Fruit fly (Drosophila melanogaster) Kc167 (cell line): ENCODE results near the gene CG6067.
"Not testable (repeated sequence)": the region's sequence is repeated elsewhere in the genome, so short reads cannot be mapped to it uniquely, and the experiment has no call there.

Experiments
- Myc ChIP-seq: fragments of >200 bp; optimal IDR thresholded peaks from 2 replicates; lab custom pipeline; 2017; ENCODE audit warnings: missing external identifiers
- Sin3A ChIP-seq: fragments of >200 bp; optimal IDR thresholded peaks from 2 replicates; lab custom pipeline; 2018; ENCODE audit warnings: missing external identifiers
- h ChIP-seq: fragments of >200 bp; optimal IDR thresholded peaks from 3 replicates; lab custom pipeline; 2018; ENCODE audit warnings: missing external identifiers
- insv ChIP-seq: fragments of >200 bp; optimal IDR thresholded peaks from 3 replicates; lab custom pipeline; 2018; ENCODE audit warnings: missing external identifiers
- psq ChIP-seq: fragments of >200 bp; optimal IDR thresholded peaks from 2 replicates; lab custom pipeline; 2017; ENCODE audit warnings: missing external identifiers
- ttk ChIP-seq: sonication (Bioruptor generic); optimal IDR thresholded peaks from 2 replicates; lab custom pipeline; 2017; ENCODE audit warnings: missing external identifiers

Gene CG6067

DNA sequence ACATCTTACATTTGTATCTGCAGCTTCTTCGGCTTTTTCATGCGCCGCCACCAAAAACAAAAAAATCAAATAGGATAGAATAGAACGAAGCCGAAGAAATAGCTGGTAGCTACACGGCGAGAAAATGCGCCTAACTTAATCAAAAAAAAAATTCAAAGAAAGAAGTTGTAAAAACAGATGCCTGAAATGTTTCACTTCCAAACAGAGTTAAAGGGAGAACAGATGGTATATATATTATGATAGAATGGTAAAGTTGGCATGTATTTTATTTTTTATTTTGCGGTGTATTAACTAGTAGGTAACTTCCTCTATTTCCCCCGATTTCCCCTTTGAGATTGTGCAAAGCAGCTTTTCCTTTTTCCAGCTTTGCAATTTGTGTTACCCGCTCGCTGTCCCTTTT is 31.1 kb upstream of the CG6067 start:
- TF ChIP-seq insv (lab: Kevin White, UChicago): no peak

DNA sequence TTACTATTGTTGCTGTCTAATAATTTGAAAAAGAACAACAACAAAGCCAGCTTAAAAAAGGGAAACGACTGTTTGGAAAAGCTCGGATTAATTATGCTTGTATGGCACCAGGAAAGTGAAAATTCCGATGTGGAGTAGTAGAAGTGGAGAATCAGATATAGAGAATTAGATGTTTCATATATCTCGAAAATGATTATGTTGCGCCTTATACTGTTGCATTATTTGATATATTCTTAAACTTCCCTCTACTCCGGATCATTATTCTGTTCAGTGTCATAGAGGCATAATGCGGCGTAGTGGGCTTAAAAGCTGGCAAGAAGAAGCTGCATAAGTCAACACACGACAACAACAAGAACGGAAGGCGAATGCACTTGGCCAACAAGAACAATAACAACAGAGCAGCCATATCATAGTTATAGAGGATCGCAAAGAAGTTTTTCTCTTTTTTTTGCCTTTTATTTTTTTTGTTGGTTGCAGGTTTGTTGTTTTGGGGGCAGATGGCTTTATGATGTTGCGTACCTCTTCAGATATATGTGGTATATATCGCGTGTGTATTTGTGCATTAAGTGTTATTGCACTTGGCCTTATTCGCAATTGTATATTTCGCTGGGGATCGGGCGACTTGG is 29.5 kb upstream of the CG6067 start:
- TF ChIP-seq Myc (lab: Kevin White, UChicago) (no peak), ttk (no peak), insv (lab: Kevin White, UChicago) (no peak), h (lab: Kevin White, UChicago) (no peak), psq (lab: Kevin White, UChicago) (no peak), Sin3A (no peak)

DNA sequence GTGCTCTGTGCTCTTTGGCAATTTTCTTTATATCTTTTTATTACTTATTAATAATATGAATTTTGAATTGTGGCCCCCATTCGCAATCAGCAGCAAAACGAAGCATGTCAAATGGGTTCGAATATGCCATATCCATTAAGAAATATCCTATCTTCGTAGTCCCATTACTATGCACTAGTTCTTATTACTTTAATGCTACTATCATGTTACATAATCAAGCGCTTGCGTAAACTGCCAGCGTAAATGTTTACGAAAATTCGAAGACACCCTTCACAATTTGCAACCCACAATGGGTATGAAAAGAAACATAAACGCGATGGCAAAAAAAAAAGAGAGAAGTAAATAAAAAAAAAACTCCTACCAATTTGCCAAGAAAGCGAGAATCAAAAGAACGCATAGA is 28.7 kb upstream of the CG6067 start:
- no peak for TF ChIP-seq Sin3A
- no peak for TF ChIP-seq Myc (lab: Kevin White, UChicago)
- TF ChIP-seq psq (lab: Kevin White, UChicago): no peak
- no peak for TF ChIP-seq h (lab: Kevin White, UChicago)
- no peak for TF ChIP-seq insv (lab: Kevin White, UChicago)
- no peak for TF ChIP-seq ttk

DNA sequence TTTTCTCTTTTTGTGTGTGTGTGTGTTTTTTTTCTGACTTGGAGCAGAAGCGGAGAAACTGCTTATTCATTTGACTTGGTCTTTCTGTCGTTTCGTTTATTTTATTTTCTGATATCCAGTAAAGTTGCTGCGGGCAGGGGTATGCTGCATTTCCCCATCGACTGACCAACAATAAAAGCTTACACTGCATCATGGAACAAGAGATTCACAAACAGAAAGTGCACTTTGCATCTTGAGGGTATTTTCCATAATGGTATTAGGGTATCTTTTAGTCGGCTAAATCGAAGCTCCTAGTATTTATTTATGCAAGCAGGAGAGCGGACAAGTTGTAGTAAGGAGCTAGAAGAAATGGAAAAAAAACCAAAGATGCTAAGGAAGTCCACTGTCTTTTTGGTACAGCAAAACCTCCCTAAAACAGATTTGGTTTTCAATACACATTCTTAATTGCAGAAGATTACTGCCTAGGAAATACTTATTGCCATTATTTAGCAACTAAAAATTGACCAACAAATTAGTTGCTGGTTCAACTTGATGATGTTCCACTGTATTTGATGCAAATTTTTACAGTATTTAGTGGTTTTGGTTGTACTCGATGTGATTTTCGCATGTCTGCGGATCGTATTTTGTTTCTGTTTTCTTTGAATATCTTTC is 23.0 kb upstream of the CG6067 start:
- TF ChIP-seq ttk: no peak
- no peak for TF ChIP-seq psq (lab: Kevin White, UChicago)
- no peak for TF ChIP-seq Myc (lab: Kevin White, UChicago)
- no peak for TF ChIP-seq h (lab: Kevin White, UChicago)
- no peak for TF ChIP-seq Sin3A
- TF ChIP-seq insv (lab: Kevin White, UChicago): no peak

DNA sequence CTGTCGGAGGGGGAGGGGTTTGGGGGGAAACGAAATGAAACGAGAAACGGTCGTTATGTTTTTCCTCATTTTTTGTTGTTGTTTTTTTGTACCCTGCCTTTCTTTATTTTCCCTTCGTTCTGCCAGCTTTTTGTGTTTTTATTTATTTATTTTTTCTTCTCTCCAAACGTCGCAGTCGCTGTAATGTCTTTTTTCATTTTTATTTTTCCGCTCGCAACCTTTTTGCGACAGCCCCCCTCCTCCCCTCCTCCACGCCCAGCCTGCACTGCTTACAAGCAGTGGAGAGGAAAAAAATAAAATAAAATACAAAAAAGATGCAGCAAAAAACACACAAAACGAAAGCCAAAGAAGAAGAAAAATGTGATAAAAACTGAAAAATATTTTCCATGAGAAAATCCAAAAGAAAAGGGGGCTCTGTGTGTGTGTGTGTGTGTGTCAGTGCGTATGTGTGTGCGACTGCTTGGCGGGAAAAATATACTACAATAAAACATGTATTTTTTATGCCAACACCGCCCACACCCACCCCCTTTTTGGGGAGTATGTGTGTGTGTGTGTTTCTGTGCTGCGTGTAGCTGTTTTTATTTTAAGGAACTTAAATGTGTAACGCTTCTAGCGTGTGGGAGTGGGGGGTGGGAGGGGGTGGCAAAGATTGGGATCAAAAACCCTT is 20.2 kb upstream of the CG6067 start:
- TF ChIP-seq psq (lab: Kevin White, UChicago) (no peak), ttk (no peak)

DNA sequence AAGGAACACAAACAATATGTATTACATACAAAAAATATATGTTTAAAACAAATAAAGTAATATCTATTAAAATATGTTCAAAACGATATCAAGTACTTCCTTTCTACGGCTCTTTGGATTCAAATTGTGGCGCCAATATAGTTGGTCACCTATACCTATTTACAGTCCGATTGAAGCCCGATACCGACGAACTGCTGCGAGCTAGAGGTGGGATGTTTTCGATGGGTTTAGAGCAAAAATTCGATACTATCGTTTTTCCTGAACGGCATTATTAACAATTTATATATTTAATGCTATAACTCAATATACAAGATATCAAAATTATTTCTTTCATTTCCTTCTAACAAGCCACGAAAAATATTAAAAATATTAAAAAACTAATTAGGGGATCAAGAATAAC is 13.6 kb upstream of the CG6067 start:
- TF ChIP-seq ttk (no peak), psq (lab: Kevin White, UChicago) (no peak), Sin3A (no peak), insv (lab: Kevin White, UChicago) (no peak), h (lab: Kevin White, UChicago) (no peak), Myc (lab: Kevin White, UChicago) (no peak)

DNA sequence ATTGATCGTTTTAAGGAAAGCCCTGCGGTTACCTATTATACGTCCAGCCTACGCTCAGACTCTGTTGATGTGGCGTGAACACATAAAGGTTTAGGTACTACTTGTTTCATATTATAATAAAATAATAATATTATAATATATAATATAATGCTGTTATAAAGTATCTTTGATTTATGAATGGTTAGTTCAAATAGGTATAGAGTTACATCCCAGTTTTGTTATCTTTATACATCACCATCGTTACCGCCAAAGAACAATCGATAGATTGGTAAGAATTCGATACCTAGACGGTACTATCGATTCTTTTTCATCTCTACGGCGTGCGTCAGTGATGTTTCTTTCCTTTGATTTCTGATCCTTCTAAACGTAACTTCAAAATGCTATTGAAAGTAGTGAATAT is 13.1 kb upstream of the CG6067 start, which contains the start of gene CG12728:
CG12728 (plus strand) TSS at position 301 of the 400 bp plus-strand sequence.
- TF ChIP-seq psq (lab: Kevin White, UChicago); Myc (lab: Kevin White, UChicago); ttk: not testable (repeated sequence)

DNA sequence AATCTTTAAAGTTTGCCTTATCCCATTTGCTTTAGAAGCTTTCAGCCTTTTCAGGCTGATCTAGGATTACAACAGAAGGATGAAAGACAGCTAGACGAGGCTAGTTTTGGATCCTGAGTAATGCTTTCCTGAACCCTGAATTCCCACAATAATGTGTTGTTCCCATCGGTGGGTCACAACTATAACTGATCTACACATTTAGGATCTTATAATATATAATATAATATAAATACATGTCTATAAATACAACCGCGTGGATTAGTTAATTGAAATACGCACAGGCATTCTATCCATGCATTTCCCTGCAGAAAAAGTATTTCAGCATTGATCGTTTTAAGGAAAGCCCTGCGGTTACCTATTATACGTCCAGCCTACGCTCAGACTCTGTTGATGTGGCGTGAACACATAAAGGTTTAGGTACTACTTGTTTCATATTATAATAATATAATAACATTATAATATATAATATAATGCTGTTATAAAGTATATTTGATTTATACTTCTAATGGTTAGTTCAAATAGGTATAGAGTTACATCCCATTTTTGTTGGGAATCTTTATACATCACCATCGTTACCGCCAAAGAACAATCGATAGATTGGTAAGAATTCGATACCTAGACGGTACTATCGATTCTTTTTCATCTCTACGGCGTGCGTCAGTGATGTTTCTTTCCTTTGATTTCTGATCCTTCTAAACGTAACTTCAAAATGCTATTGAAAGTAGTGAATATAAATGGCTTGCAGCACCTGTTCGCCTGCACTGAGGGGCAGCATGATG is 10.2 kb upstream of the CG6067 start, which contains the start of gene CG32756:
CG32756 (plus strand) TSS at position 631 of the 779 bp plus-strand sequence.
- TF ChIP-seq Myc, psq, h (lab: Kevin White, UChicago): not testable (repeated sequence)

DNA sequence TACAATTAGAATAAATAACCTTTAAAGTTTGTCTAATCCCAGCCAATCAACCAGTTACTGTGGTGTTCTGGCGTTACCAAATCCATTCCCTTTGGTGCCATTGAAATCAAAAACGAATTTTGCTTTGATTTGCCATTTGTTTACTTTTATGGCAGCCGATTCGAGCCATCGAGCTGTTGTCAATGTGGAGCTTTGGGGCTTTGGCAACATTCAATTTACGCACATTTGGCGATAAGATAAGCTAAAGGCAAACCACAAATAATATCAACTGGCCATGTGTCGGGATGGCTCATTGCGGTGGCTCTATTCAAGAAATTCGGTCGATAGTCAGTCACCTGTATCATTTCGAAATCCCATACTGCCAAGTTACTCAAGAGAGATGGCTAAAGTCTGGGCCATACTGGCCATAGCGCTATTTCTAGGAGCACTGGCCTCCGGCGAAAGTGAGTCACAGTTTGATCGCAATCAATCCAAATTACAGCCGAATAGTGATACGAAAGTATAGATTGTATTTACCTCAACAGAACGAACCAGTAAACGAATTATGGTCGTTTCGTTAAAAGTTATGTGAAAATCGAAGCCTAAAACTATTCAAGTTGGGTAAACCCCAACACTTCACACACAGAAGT is 7.4 kb upstream of the CG6067 start, which contains the start of gene CG6041:
CG6041 (plus strand) TSS at position 291 of the 629 bp plus-strand sequence.
- TF ChIP-seq h (lab: Kevin White, UChicago): no peak
- no peak for TF ChIP-seq Myc (lab: Kevin White, UChicago)
- no peak for TF ChIP-seq psq (lab: Kevin White, UChicago)
- no peak for TF ChIP-seq Sin3A
- no peak for TF ChIP-seq ttk
- no peak for TF ChIP-seq insv (lab: Kevin White, UChicago)

DNA sequence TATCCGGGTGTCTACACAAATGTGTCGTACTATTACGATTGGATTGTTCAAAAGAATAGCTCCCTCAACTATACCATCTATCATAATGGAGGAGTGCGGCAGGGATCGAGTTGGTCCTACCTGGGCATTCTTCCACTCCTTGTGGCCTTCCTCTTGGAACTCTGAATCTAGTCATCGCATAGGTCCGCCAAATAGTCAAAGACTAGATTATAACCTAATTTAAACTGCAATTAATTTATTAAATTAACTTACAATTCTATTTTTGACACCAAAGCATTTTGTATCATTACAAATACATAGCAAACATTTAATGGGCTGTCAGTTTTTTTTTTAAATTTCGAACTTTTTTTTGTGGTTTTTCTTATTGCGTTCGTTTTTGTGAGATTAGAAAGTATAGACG is 5.5 kb upstream of the CG6067 start, which contains the start of gene CG32755:
CG32755 (plus strand) TSS at position 301 of the 400 bp plus-strand sequence.
- TF ChIP-seq Sin3A: no peak
- no peak for TF ChIP-seq insv (lab: Kevin White, UChicago)
- TF ChIP-seq psq (lab: Kevin White, UChicago): no peak
- TF ChIP-seq Myc (lab: Kevin White, UChicago): no peak

DNA sequence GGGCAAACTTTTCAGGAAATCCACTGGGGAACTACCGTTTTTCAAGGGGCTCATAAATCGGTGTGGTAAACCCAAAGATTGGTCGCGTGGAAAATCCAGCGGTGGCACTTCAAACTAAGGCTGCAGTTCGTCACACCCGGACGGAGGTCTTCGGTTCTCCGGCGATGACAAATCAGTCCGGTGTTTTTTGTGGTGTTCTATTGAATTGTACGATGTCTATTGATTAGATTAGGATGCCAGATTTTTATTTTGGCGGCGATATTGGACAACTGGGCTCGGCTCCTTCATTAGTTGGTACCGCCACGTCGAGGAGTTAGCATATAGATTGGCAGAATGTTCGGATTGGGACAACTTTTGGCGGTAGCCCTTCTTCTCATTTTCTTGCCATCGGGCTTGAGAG is 3.2 kb upstream of the CG6067 start, which contains the start of gene CG6048:
CG6048 (plus strand) TSS at position 301 of the 400 bp plus-strand sequence.
- no peak for TF ChIP-seq insv (lab: Kevin White, UChicago)
- no peak for TF ChIP-seq Myc (lab: Kevin White, UChicago)
- TF ChIP-seq psq (lab: Kevin White, UChicago): no peak
